Worm (Caenorhabditis elegans): ENCODE results near the gene F59B2.9.

Gene F59B2.9

ce11 chrIII:8988544-8988943 lies 23.7 kb downstream of the F59B2.9 start:
- no peak for TF ChIP-seq unc-62 (GFP tag; optimal IDR thresholded peaks at IDR 0.05)

ce11 chrIII:8988061-8988460 lies 24.1 kb downstream of the F59B2.9 start:
- no peak for TF ChIP-seq unc-62 (GFP tag; optimal IDR thresholded peaks at IDR 0.05)

ce11 chrIII:8986872-8987271 lies 25.3 kb downstream of the F59B2.9 start:
- TF ChIP-seq unc-62 (GFP tag; optimal IDR thresholded peaks at IDR 0.05): no peak

ce11 chrIII:8985965-8986364 lies 26.2 kb downstream of the F59B2.9 start:
- TF ChIP-seq unc-62 (GFP tag; optimal IDR thresholded peaks at IDR 0.05): no peak

ce11 chrIII:8985461-8985860 lies 26.7 kb downstream of the F59B2.9 start:
- no peak for TF ChIP-seq unc-62 (GFP tag; optimal IDR thresholded peaks at IDR 0.05)

- no peak for TF ChIP-seq unc-62 (GFP tag; optimal IDR thresholded peaks at IDR 0.05)
Observed at ce11 chrIII:8984960-8985359, 27.2 kb downstream of the F59B2.9 start.

- no peak for TF ChIP-seq unc-62 (GFP tag; optimal IDR thresholded peaks at IDR 0.05)
Observed at ce11 chrIII:8984412-8984811, 27.8 kb downstream of the F59B2.9 start.

- TF ChIP-seq unc-62 (GFP tag; optimal IDR thresholded peaks at IDR 0.05): no peak
Observed at ce11 chrIII:8983811-8984210, 28.4 kb downstream of the F59B2.9 start.

- TF ChIP-seq unc-62 (GFP tag; optimal IDR thresholded peaks at IDR 0.05): no peak
Observed at ce11 chrIII:8983135-8983534, 29.1 kb downstream of the F59B2.9 start.

ce11 chrIII:8981847-8982479 lies 30.2 kb downstream of the F59B2.9 start, which contains the start of gene pde-2:
Gene pde-2 (minus strand): TSS chrIII:8981897.
- TF ChIP-seq unc-62 (GFP tag; optimal IDR thresholded peaks at IDR 0.05): no peak

ce11 chrIII:8980892-8981291 lies 31.3 kb downstream of the F59B2.9 start:
- TF ChIP-seq unc-62 (GFP tag; optimal IDR thresholded peaks at IDR 0.05): no peak

ce11 chrIII:8978512-8979352 lies 33.5 kb downstream of the F59B2.9 start:
- TF ChIP-seq unc-62 (GFP tag; optimal IDR thresholded peaks at IDR 0.05): no peak

ce11 chrIII:8974835-8975234 lies 37.4 kb downstream of the F59B2.9 start:
- TF ChIP-seq unc-62 (GFP tag; optimal IDR thresholded peaks at IDR 0.05): no peak

ce11 chrIII:8973826-8974225 lies 38.4 kb downstream of the F59B2.9 start, which contains the start of gene R08D7.5:
Gene R08D7.5 (plus strand): TSS chrIII:8974126.
- no peak for TF ChIP-seq unc-62 (GFP tag; optimal IDR thresholded peaks at IDR 0.05)

ce11 chrIII:8973163-8973562 lies 39.0 kb downstream of the F59B2.9 start:
- no peak for TF ChIP-seq unc-62 (GFP tag; optimal IDR thresholded peaks at IDR 0.05)

- no peak for TF ChIP-seq unc-62 (GFP tag; optimal IDR thresholded peaks at IDR 0.05)
Observed at ce11 chrIII:8971255-8972020, 40.8 kb downstream of the F59B2.9 start, which contains the start of the genes eif-3.D and R08D7.4. Gene eif-3.D (minus strand): TSS chrIII:8971578. Gene R08D7.4 (plus strand): TSS chrIII:8971892.
